Fruit fly (Drosophila melanogaster): ENCODE measurements around the gene CG14111.

- TF ChIP-seq cyc (GFP tag; optimal IDR thresholded peaks at IDR 0.05): no peak
- TF ChIP-seq Hr4 (GFP tag; optimal IDR thresholded peaks at IDR 0.05): no peak
- no peak for TF ChIP-seq Sox102F (GFP tag; optimal IDR thresholded peaks at IDR 0.05)
- no peak for TF ChIP-seq Sox15 (GFP tag; optimal IDR thresholded peaks at IDR 0.05)
- no peak for TF ChIP-seq Blimp-1 (GFP tag; optimal IDR thresholded peaks at IDR 0.05)
- TF ChIP-seq fkh (GFP tag; optimal IDR thresholded peaks at IDR 0.05): peak; percentile 72
Measured at dm6 chr3L:13397656-13398055, 19.9 kb downstream of the CG14111 start.

Data from whole organism, prepupa.